Worm (Caenorhabditis elegans) whole organism, young adult: ENCODE measurements around the gene F22F7.8.

Experiments
- C17E4.6 ChIP-seq: fragments of 200-800 bp; sonication (Bioruptor generic); IDR thresholded peaks from 2 replicates; pipeline ENCODE4 v1.3.6; 2022; ENCODE audit warnings: missing genetic modification reagents, missing genetic modification characterization, missing compliant biosample characterization
- D2030.7 ChIP-seq: fragments of 200-800 bp; sonication (Bioruptor generic); IDR thresholded peaks from 2 replicates; pipeline ENCODE4 v1.3.6; 2022; ENCODE audit warnings: missing genetic modification reagents, missing genetic modification characterization, missing compliant biosample characterization
- F10E7.11 ChIP-seq: sonication (generic microtip); optimal IDR thresholded peaks from 2 replicates; lab custom pipeline; 2017; ENCODE audit warnings: mild to moderate bottlenecking, missing genetic modification characterization, moderate library complexity, missing compliant biosample characterization
- F55B11.4 ChIP-seq: sonication (generic microtip); optimal IDR thresholded peaks from 2 replicates; lab custom pipeline; 2016; ENCODE audit warnings: missing compliant biosample characterization, missing genetic modification characterization, borderline replicate concordance; ENCODE audit not compliant: insufficient read depth
- K11D2.4 ChIP-seq: fragments of 200-800 bp; sonication (Bioruptor generic); IDR thresholded peaks from 2 replicates; pipeline ENCODE4 v1.3.6; 2022; ENCODE audit warnings: missing genetic modification reagents, missing genetic modification characterization, missing compliant biosample characterization
- K12H6.12 ChIP-seq: fragments of 200-800 bp; sonication (Bioruptor generic); optimal IDR thresholded peaks from 2 replicates; lab custom pipeline; 2018; ENCODE audit warnings: mild to moderate bottlenecking, missing genetic modification characterization, missing compliant biosample characterization
- Y53G8AR.9 ChIP-seq: fragments of 200-800 bp; sonication (Bioruptor generic); conservative IDR thresholded peaks from 2 replicates; pipeline ENCODE4 v1.3.6; 2022; ENCODE audit warnings: missing genetic modification reagents, missing genetic modification characterization, missing compliant biosample characterization
- Y56A3A.18 ChIP-seq: fragments of 200-800 bp; sonication (Bioruptor generic); IDR thresholded peaks from 2 replicates; pipeline ENCODE4 v1.3.6; 2022; ENCODE audit warnings: missing genetic modification reagents, missing genetic modification characterization, missing compliant biosample characterization
- Y79H2A.3 ChIP-seq: fragments of 200-800 bp; sonication (Bioruptor generic); conservative IDR thresholded peaks from 2 replicates; pipeline ENCODE4 v1.3.6; 2022; ENCODE audit warnings: missing genetic modification reagents, missing genetic modification characterization, missing compliant biosample characterization
- Y95B8A.8 ChIP-seq: fragments of 200-800 bp; sonication (Bioruptor generic); IDR thresholded peaks from 2 replicates; pipeline ENCODE4 v1.3.6; 2022; ENCODE audit warnings: missing genetic modification reagents, missing genetic modification characterization, missing compliant biosample characterization
- ZK185.1 ChIP-seq: sonication (generic microtip); optimal IDR thresholded peaks from 2 replicates; lab custom pipeline; 2016; ENCODE audit warnings: mild to moderate bottlenecking, missing genetic modification characterization, missing compliant biosample characterization; ENCODE audit not compliant: poor library complexity, severe bottlenecking
- ama-1 ChIP-seq, 3 experiments: fragments of 150-350 bp in 1 of 3; sonication (generic microtip) in 2 of 3; optimal IDR thresholded peaks; 2 replicates each; lab custom pipeline; 2014 to 2018; ENCODE audit warnings: missing biosample characterization in 2 of 3, missing genetic modification characterization in 2 of 3, missing genetic modification reagents in 2 of 3
- aptf-2 ChIP-seq: fragments of 200-800 bp; sonication (Bioruptor generic); conservative IDR thresholded peaks from 2 replicates; pipeline ENCODE4 v1.3.6; 2022; ENCODE audit warnings: missing genetic modification reagents, missing genetic modification characterization, missing compliant biosample characterization
- athp-1 ChIP-seq: sonication (generic microtip); optimal IDR thresholded peaks from 2 replicates; lab custom pipeline; 2017; ENCODE audit warnings: mild to moderate bottlenecking, missing genetic modification characterization, missing compliant biosample characterization
- attf-6 ChIP-seq: fragments of 200-800 bp; sonication (Bioruptor generic); IDR thresholded peaks from 2 replicates; pipeline ENCODE4 v1.3.6; 2022; ENCODE audit warnings: missing genetic modification reagents, missing genetic modification characterization, missing compliant biosample characterization
- bed-1 ChIP-seq: fragments of 200-800 bp; sonication (Bioruptor generic); IDR thresholded peaks from 2 replicates; pipeline ENCODE4 v1.3.6; 2022; ENCODE audit warnings: missing genetic modification reagents, missing genetic modification characterization, missing compliant biosample characterization
- ceh-27 ChIP-seq: fragments of 200-800 bp; sonication (Bioruptor generic); optimal IDR thresholded peaks from 2 replicates; lab custom pipeline; 2018; ENCODE audit warnings: mild to moderate bottlenecking, missing genetic modification characterization, moderate library complexity, missing compliant biosample characterization
- ceh-40 ChIP-seq: fragments of 200-800 bp; sonication (Bioruptor generic); IDR thresholded peaks from 2 replicates; pipeline ENCODE4 v1.3.6; 2022; ENCODE audit warnings: missing genetic modification characterization, missing compliant biosample characterization
- die-1 ChIP-seq: sonication (generic microtip); optimal IDR thresholded peaks from 2 replicates; lab custom pipeline; 2016; ENCODE audit warnings: missing genotype, mild to moderate bottlenecking, missing genetic modification characterization, missing compliant biosample characterization
- ekl-4 ChIP-seq: fragments of 200-800 bp; sonication (Bioruptor generic); IDR thresholded peaks from 2 replicates; pipeline ENCODE4 v1.3.6; 2022; ENCODE audit warnings: missing genetic modification reagents, missing genetic modification characterization, missing compliant biosample characterization
- hlh-26 ChIP-seq: fragments of 200-800 bp; sonication (Bioruptor generic); conservative IDR thresholded peaks from 2 replicates; pipeline ENCODE4 v1.3.6; 2022; ENCODE audit warnings: missing genetic modification reagents, missing genetic modification characterization, missing compliant biosample characterization
- hsf-1 ChIP-seq: fragments of 200-800 bp; sonication (Bioruptor generic); IDR thresholded peaks from 2 replicates; pipeline ENCODE4 v1.3.6; 2022; ENCODE audit warnings: missing genetic modification reagents, missing genetic modification characterization, missing compliant biosample characterization
- lsl-1 ChIP-seq: fragments of 200-800 bp; sonication (Bioruptor generic); optimal IDR thresholded peaks from 2 replicates; lab custom pipeline; 2018; ENCODE audit warnings: mild to moderate bottlenecking, missing genetic modification characterization, moderate library complexity, missing compliant biosample characterization
- madf-3 ChIP-seq: fragments of 200-800 bp; sonication (Bioruptor generic); IDR thresholded peaks from 2 replicates; pipeline ENCODE4 v1.3.6; 2022; ENCODE audit warnings: missing genetic modification reagents, missing genetic modification characterization, missing compliant biosample characterization
- mcd-1 ChIP-seq: fragments of 200-800 bp; sonication (Bioruptor generic); IDR thresholded peaks from 2 replicates; pipeline ENCODE4 v1.3.6; 2022; ENCODE audit warnings: missing genetic modification reagents, missing genetic modification characterization, missing compliant biosample characterization
- mel-28 ChIP-seq: sonication (generic microtip); optimal IDR thresholded peaks from 2 replicates; lab custom pipeline; 2016; ENCODE audit warnings: borderline replicate concordance, mild to moderate bottlenecking, missing genetic modification characterization, missing compliant biosample characterization
- mes-4 ChIP-seq: sonication (generic microtip); optimal IDR thresholded peaks from 2 replicates; lab custom pipeline; 2016; ENCODE audit warnings: missing genotype, missing genetic modification characterization, missing compliant biosample characterization
- mxl-1 ChIP-seq: sonication (generic microtip); optimal IDR thresholded peaks from 2 replicates; lab custom pipeline; 2016; ENCODE audit warnings: missing genetic modification characterization, missing compliant biosample characterization
- nfya-1 ChIP-seq: sonication (generic microtip); optimal IDR thresholded peaks from 2 replicates; lab custom pipeline; 2017; ENCODE audit warnings: antibody characterized with exemption, missing compliant biosample characterization, missing genetic modification characterization, borderline replicate concordance; ENCODE audit not compliant: insufficient read depth
- nfyb-1 ChIP-seq: fragments of 200-800 bp; sonication (Bioruptor generic); IDR thresholded peaks from 2 replicates; pipeline ENCODE4 v1.3.6; 2022; ENCODE audit warnings: missing genetic modification reagents, missing genetic modification characterization, missing compliant biosample characterization
- nhr-179 ChIP-seq: sonication (generic microtip); optimal IDR thresholded peaks from 2 replicates; lab custom pipeline; 2016; ENCODE audit warnings: mild to moderate bottlenecking, missing genetic modification characterization, missing compliant biosample characterization
- nhr-80 ChIP-seq: sonication (generic microtip); optimal IDR thresholded peaks from 2 replicates; lab custom pipeline; 2016; ENCODE audit warnings: missing genetic modification characterization, missing compliant biosample characterization
- nhr-90 ChIP-seq: sonication (generic microtip); optimal IDR thresholded peaks from 2 replicates; lab custom pipeline; 2016; ENCODE audit warnings: missing genotype, mild to moderate bottlenecking, missing genetic modification characterization, missing compliant biosample characterization
- snpc-3.4 ChIP-seq: sonication (generic microtip); optimal IDR thresholded peaks from 2 replicates; lab custom pipeline; 2017; ENCODE audit warnings: missing genetic modification characterization, mild to moderate bottlenecking, missing compliant biosample characterization, antibody characterized with exemption, moderate library complexity, missing genotype, missing genetic modification reagents
- somi-1 ChIP-seq: fragments of 200-800 bp; sonication (Bioruptor generic); optimal IDR thresholded peaks from 2 replicates; lab custom pipeline; 2018; ENCODE audit warnings: mild to moderate bottlenecking, missing genetic modification characterization, missing compliant biosample characterization
- tbp1 ChIP-seq: fragments of 200-800 bp; sonication (Bioruptor generic); optimal IDR thresholded peaks from 2 replicates; lab custom pipeline; 2018; ENCODE audit warnings: mild to moderate bottlenecking, missing genetic modification characterization, missing compliant biosample characterization
- tbx-9 ChIP-seq: sonication (generic microtip); optimal IDR thresholded peaks from 2 replicates; lab custom pipeline; 2016; ENCODE audit warnings: borderline replicate concordance, missing genetic modification characterization, inconsistent platforms, missing compliant biosample characterization
- unc-130 ChIP-seq: sonication (generic microtip); optimal IDR thresholded peaks from 2 replicates; lab custom pipeline; 2016; ENCODE audit warnings: missing genetic modification reagents, missing genetic modification characterization, missing compliant biosample characterization
- zfh-2 ChIP-seq: fragments of 200-800 bp; sonication (Bioruptor generic); conservative IDR thresholded peaks from 2 replicates; pipeline ENCODE4 v1.3.6; 2022; ENCODE audit warnings: missing genetic modification reagents, missing genetic modification characterization, missing compliant biosample characterization
- ztf-28 ChIP-seq: fragments of 200-800 bp; sonication (Bioruptor generic); IDR thresholded peaks from 2 replicates; pipeline ENCODE4 v1.3.6; 2022; ENCODE audit warnings: missing genetic modification reagents, missing genetic modification characterization, missing compliant biosample characterization
- ztf-3 ChIP-seq: fragments of 200-800 bp; sonication (Bioruptor generic); optimal IDR thresholded peaks from 2 replicates; lab custom pipeline; 2018; ENCODE audit warnings: mild to moderate bottlenecking, missing genetic modification characterization, missing compliant biosample characterization

The F22F7.8 gene

ce11 chrV:2081894-2082293 is 39.9 kb downstream of the F22F7.8 start:
- no peak for TF ChIP-seq Y53G8AR.9 (GFP tag; lab: Robert Waterston, UW)
- no peak for TF ChIP-seq ama-1 (optimal IDR thresholded peaks at IDR 0.05; lab: Kevin White, UChicago)
- no peak for TF ChIP-seq ama-1 (GFP tag; optimal IDR thresholded peaks at IDR 0.05; lab: Kevin White, UChicago)
- no peak for TF ChIP-seq F10E7.11 (tag; lab: Kevin White, UChicago)
- TF ChIP-seq C17E4.6 (GFP tag; lab: Robert Waterston, UW) = no peak
- TF ChIP-seq somi-1 (GFP tag; lab: Kevin White, UChicago) = no peak
- no peak for TF ChIP-seq tbp1 (GFP tag; lab: Kevin White, UChicago)
- no peak for TF ChIP-seq ceh-27 (GFP tag; lab: Kevin White, UChicago)
- TF ChIP-seq nfya-1 (tag; lab: Kevin White, UChicago) = no peak
- TF ChIP-seq D2030.7 (GFP tag; lab: Robert Waterston, UW) = no peak
- no peak for TF ChIP-seq nhr-80
- no peak for TF ChIP-seq nhr-90 (tag; lab: Kevin White, UChicago)
- no peak for TF ChIP-seq madf-3
- TF ChIP-seq ZK185.1 (tag; lab: Kevin White, UChicago) = no peak
- no peak for TF ChIP-seq unc-130
- no peak for TF ChIP-seq hsf-1 (GFP tag; lab: Robert Waterston, UW)
- TF ChIP-seq F55B11.4 = no peak
- no peak for TF ChIP-seq Y95B8A.8 (GFP tag; lab: Robert Waterston, UW)
- no peak for TF ChIP-seq Y79H2A.3 (GFP tag; lab: Robert Waterston, UW)

- TF ChIP-seq F10E7.11 (tag; lab: Kevin White, UChicago) = no peak
- TF ChIP-seq attf-6 (GFP tag; lab: Robert Waterston, UW) = no peak
- no peak for TF ChIP-seq tbx-9 (tag; lab: Kevin White, UChicago)
- TF ChIP-seq ztf-28 (GFP tag; lab: Robert Waterston, UW) = no peak
- TF ChIP-seq nhr-179 (tag; lab: Kevin White, UChicago) = no peak
These were observed 40.5 kb downstream of the F22F7.8 start for ce11 chrV:2081269-2081668.

- TF ChIP-seq zfh-2 (GFP tag; lab: Robert Waterston, UW) (peak; percentile 44; the same call in 1 of the 2 replicates), die-1 (tag; lab: Kevin White, UChicago) (no peak), somi-1 (GFP tag; lab: Kevin White, UChicago) (peak; percentile 36), Y56A3A.18 (GFP tag; lab: Robert Waterston, UW) (no peak)
- TF ChIP-seq, all 124 proteins: peak for 2
These were observed 45.7 kb downstream of the F22F7.8 start for ce11 chrV:2076043-2076442.

ce11 chrV:2072807-2073206 is 49.0 kb downstream of the F22F7.8 start, which contains the start of gene Y40B10A.9:
TSS of gene Y40B10A.9 (minus strand) at chrV:2072907.
- no peak for TF ChIP-seq mxl-1 (tag; lab: Kevin White, UChicago)
- TF ChIP-seq K12H6.12 (tag; lab: Kevin White, UChicago) = no peak
- TF ChIP-seq mes-4 (tag; lab: Kevin White, UChicago) = no peak
- TF ChIP-seq C17E4.6 (GFP tag; lab: Robert Waterston, UW) = no peak
- TF ChIP-seq mel-28 = no peak
- no peak for TF ChIP-seq hlh-26 (GFP tag; lab: Robert Waterston, UW)
- no peak for TF ChIP-seq ztf-3
- no peak for TF ChIP-seq K11D2.4 (GFP tag; lab: Robert Waterston, UW)
- TF ChIP-seq ekl-4 (GFP tag; lab: Robert Waterston, UW) = no peak
- TF ChIP-seq ceh-40 (GFP tag; lab: Robert Waterston, UW) = no peak
- TF ChIP-seq mcd-1 = no peak
- TF ChIP-seq snpc-3.4 = no peak
- no peak for TF ChIP-seq ama-1 (optimal IDR thresholded peaks at IDR 0.05; lab: Kevin White, UChicago)
- TF ChIP-seq ama-1 (GFP tag; optimal IDR thresholded peaks at IDR 0.05; lab: Kevin White, UChicago) = no peak
- no peak for TF ChIP-seq athp-1 (tag; lab: Kevin White, UChicago)
- no peak for TF ChIP-seq bed-1
- no peak for TF ChIP-seq lsl-1
- no peak for TF ChIP-seq die-1 (tag; lab: Kevin White, UChicago)
- TF ChIP-seq nfyb-1 (GFP tag; lab: Robert Waterston, UW) = no peak
- TF ChIP-seq aptf-2 (GFP tag; lab: Robert Waterston, UW) = no peak
